Worm (Caenorhabditis elegans): ENCODE measurements around the gene inx-6.

DNA sequence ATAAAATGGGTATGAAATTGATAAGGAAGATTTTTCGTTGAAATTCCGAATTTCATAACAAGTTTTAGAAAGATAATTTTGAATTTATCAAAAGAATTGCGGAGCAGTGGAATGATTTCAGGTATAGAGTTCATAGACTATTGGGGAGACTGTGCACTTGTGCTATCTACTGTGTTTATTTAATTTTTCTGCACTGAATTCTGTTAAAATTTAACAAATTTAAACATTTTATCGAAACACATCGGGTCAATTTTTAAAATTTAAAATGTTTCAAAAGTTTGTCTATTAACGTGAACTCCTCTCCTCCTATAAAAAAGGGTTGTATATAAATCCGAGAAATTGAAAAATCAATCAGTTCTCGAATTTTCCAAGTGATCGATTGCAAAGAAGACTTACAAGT is 28.9 kb upstream of the inx-6 start, which contains the start of gene C27D8.1:
- no peak for TF ChIP-seq dao-5 (tag; optimal IDR thresholded peaks at IDR 0.05)
- TF ChIP-seq him-1 (tag; optimal IDR thresholded peaks at IDR 0.05) = no peak
- TF ChIP-seq W03F9.2 (tag; optimal IDR thresholded peaks at IDR 0.05) = no peak

Data from whole organism, L4/young adult.